Fruit fly (Drosophila melanogaster) whole organism, embryonic: Measurements from ENCODE around the gene CG44869.

ENCODE experiments used
- Adf1 ChIP-seq: fragments of 200-800 bp; sonication (Bioruptor generic); IDR thresholded peaks from 2 replicates; pipeline ENCODE4 v1.3.6; 2022; ENCODE audit warnings: missing biosample characterization, missing genetic modification characterization
- CG11456 ChIP-seq: fragments of 200-800 bp; sonication (Bioruptor generic); IDR thresholded peaks from 3 replicates; pipeline ENCODE4 v1.3.6; 2022; ENCODE audit warnings: missing biosample characterization, missing genetic modification characterization
- CG11504 ChIP-seq: fragments of 200-800 bp; sonication (Bioruptor generic); optimal IDR thresholded peaks from 3 replicates; lab custom pipeline; 2019; ENCODE audit warnings: missing biosample characterization, mild to moderate bottlenecking, missing genetic modification characterization, moderate library complexity
- CG14860 ChIP-seq: fragments of 200-800 bp; sonication (Bioruptor generic); IDR thresholded peaks from 3 replicates; pipeline ENCODE4 v1.3.6; 2022; ENCODE audit warnings: missing biosample characterization, missing genetic modification characterization; ENCODE audit not compliant: partially characterized antibody
- CG31365 ChIP-seq: fragments of 200-800 bp; sonication (Bioruptor generic); optimal IDR thresholded peaks from 2 replicates; lab custom pipeline; 2018; ENCODE audit warnings: missing biosample characterization, mild to moderate bottlenecking, missing genetic modification characterization
- CG7928 ChIP-seq: fragments of 200-800 bp; sonication (Bioruptor generic); optimal IDR thresholded peaks from 2 replicates; lab custom pipeline; 2017; ENCODE audit warnings: missing biosample characterization, mild to moderate bottlenecking, missing genetic modification characterization
- CG8089 ChIP-seq: fragments of 200-800 bp; sonication (Bioruptor generic); optimal IDR thresholded peaks from 3 replicates; lab custom pipeline; 2016; ENCODE audit warnings: missing biosample characterization, missing genetic modification characterization
- CG8478 ChIP-seq: fragments of >200 bp; optimal IDR thresholded peaks from 2 replicates; lab custom pipeline; 2018
- CTCF ChIP-seq: fragments of 200-800 bp; sonication (Bioruptor generic); optimal IDR thresholded peaks from 2 replicates; lab custom pipeline; 2017; ENCODE audit warnings: missing biosample characterization, mild to moderate bottlenecking, missing genetic modification characterization, moderate library complexity
- Dfd ChIP-seq, 2 experiments: fragments of >200 bp; optimal IDR thresholded peaks; 2 replicates each; lab custom pipeline; 2017; ENCODE audit warnings: missing biosample characterization in 2 of 2, missing genetic modification characterization in 2 of 2
- ERR ChIP-seq: fragments of 200-800 bp; sonication (Bioruptor generic); optimal IDR thresholded peaks from 2 replicates; lab custom pipeline; 2016; ENCODE audit warnings: missing biosample characterization, missing genetic modification characterization
- GATAe ChIP-seq: fragments of 200-800 bp; sonication (Bioruptor generic); conservative IDR thresholded peaks from 2 replicates; pipeline ENCODE4 v1.3.6; 2022; ENCODE audit warnings: missing biosample characterization, missing genetic modification characterization
- Lim3 ChIP-seq: fragments of 200-800 bp; sonication (Bioruptor generic); IDR thresholded peaks from 2 replicates; pipeline ENCODE4 v1.3.6; 2022; ENCODE audit warnings: missing biosample characterization, missing genetic modification characterization
- Lpt ChIP-seq: fragments of >200 bp; optimal IDR thresholded peaks from 2 replicates; lab custom pipeline; 2018; ENCODE audit warnings: missing biosample characterization, missing genetic modification characterization
- Nf-YB ChIP-seq: fragments of 200-800 bp; sonication (Bioruptor generic); optimal IDR thresholded peaks from 3 replicates; lab custom pipeline; 2019; ENCODE audit warnings: missing biosample characterization, mild to moderate bottlenecking, missing genetic modification characterization, moderate library complexity
- Xrp1 ChIP-seq: fragments of 200-800 bp; sonication (Bioruptor generic); IDR thresholded peaks from 2 replicates; pipeline ENCODE4 v1.3.6; 2022; ENCODE audit warnings: missing biosample characterization, missing genetic modification characterization
- abd-A ChIP-seq: fragments of 200-800 bp; sonication (Bioruptor generic); optimal IDR thresholded peaks from 3 replicates; lab custom pipeline; 2019; ENCODE audit warnings: missing biosample characterization, mild to moderate bottlenecking, missing genetic modification characterization, moderate library complexity
- bcd ChIP-seq: fragments of 200-800 bp; sonication (Bioruptor generic); optimal IDR thresholded peaks from 2 replicates; lab custom pipeline; 2017; ENCODE audit warnings: missing biosample characterization, mild to moderate bottlenecking, missing genetic modification characterization
- chinmo ChIP-seq: fragments of 200-800 bp; sonication (Bioruptor generic); IDR thresholded peaks from 4 replicates; pipeline ENCODE4 v1.3.6; 2022; ENCODE audit warnings: missing biosample characterization, missing genetic modification characterization; ENCODE audit not compliant: partially characterized antibody
- da ChIP-seq: fragments of 200-800 bp; sonication (Bioruptor generic); optimal IDR thresholded peaks from 2 replicates; lab custom pipeline; 2016; ENCODE audit warnings: missing biosample characterization, missing genetic modification characterization
- ewg ChIP-seq: fragments of 200-800 bp; sonication (Bioruptor generic); optimal IDR thresholded peaks from 3 replicates; lab custom pipeline; 2017; ENCODE audit warnings: mild to moderate bottlenecking, missing biosample characterization, missing genetic modification reagents, missing genetic modification characterization
- gce ChIP-seq: fragments of 200-800 bp; sonication (Bioruptor generic); IDR thresholded peaks from 3 replicates; pipeline ENCODE4 v1.3.6; 2022; ENCODE audit warnings: missing biosample characterization, missing genetic modification characterization
- grau ChIP-seq: fragments of 200-800 bp; optimal IDR thresholded peaks from 3 replicates; lab custom pipeline; 2019; ENCODE audit warnings: missing biosample characterization, mild to moderate bottlenecking, missing genetic modification characterization, moderate library complexity
- jumu ChIP-seq: fragments of 200-800 bp; sonication (Bioruptor generic); optimal IDR thresholded peaks from 3 replicates; lab custom pipeline; 2016; ENCODE audit warnings: missing biosample characterization, missing genetic modification characterization
- kah ChIP-seq: fragments of 200-800 bp; sonication (Bioruptor generic); optimal IDR thresholded peaks from 2 replicates; lab custom pipeline; 2018; ENCODE audit warnings: missing biosample characterization, mild to moderate bottlenecking, missing genetic modification characterization
- nau ChIP-seq: fragments of 200-800 bp; sonication (Bioruptor generic); optimal IDR thresholded peaks from 3 replicates; lab custom pipeline; 2017; ENCODE audit warnings: missing biosample characterization, mild to moderate bottlenecking, missing genetic modification characterization, missing genetic modification reagents
- oc ChIP-seq: fragments of 200-800 bp; sonication (Bioruptor generic); optimal IDR thresholded peaks from 2 replicates; lab custom pipeline; 2018; ENCODE audit warnings: missing biosample characterization, mild to moderate bottlenecking, missing genetic modification characterization, moderate library complexity
- pros ChIP-seq: fragments of 200-800 bp; sonication (Bioruptor generic); optimal IDR thresholded peaks from 3 replicates; lab custom pipeline; 2019; ENCODE audit warnings: missing biosample characterization, mild to moderate bottlenecking, missing genetic modification characterization, moderate library complexity
- scrt ChIP-seq: fragments of 200-800 bp; sonication (Bioruptor generic); optimal IDR thresholded peaks from 2 replicates; lab custom pipeline; 2018; ENCODE audit warnings: missing biosample characterization, mild to moderate bottlenecking, missing genetic modification characterization, moderate library complexity
- sd ChIP-seq: fragments of 200-800 bp; sonication (Bioruptor generic); optimal IDR thresholded peaks from 3 replicates; lab custom pipeline; 2018; ENCODE audit warnings: missing biosample characterization, mild to moderate bottlenecking, missing genetic modification characterization, moderate library complexity
- sens ChIP-seq: fragments of 200-800 bp; sonication (Bioruptor generic); peaks from one replicate; lab custom pipeline; 2016; ENCODE audit warnings: missing biosample characterization, missing genetic modification characterization
- seq ChIP-seq: fragments of 200-800 bp; sonication (Bioruptor generic); IDR thresholded peaks from 2 replicates; pipeline ENCODE4 v1.3.6; 2022; ENCODE audit warnings: missing biosample characterization, missing genetic modification characterization
- sim ChIP-seq: fragments of 200-800 bp; sonication (Bioruptor generic); IDR thresholded peaks from 2 replicates; pipeline ENCODE4 v1.3.6; 2022; ENCODE audit warnings: missing biosample characterization, missing genetic modification characterization
- slp2 ChIP-seq: fragments of 200-800 bp; sonication (Bioruptor generic); optimal IDR thresholded peaks from 2 replicates; lab custom pipeline; 2016; ENCODE audit warnings: missing biosample characterization, missing genetic modification characterization
- tap ChIP-seq: fragments of 200-800 bp; optimal IDR thresholded peaks from 3 replicates; lab custom pipeline; 2019; ENCODE audit warnings: missing biosample characterization, mild to moderate bottlenecking, missing genetic modification characterization, moderate library complexity
- trem ChIP-seq: fragments of 200-800 bp; optimal IDR thresholded peaks from 3 replicates; lab custom pipeline; 2019; ENCODE audit warnings: missing biosample characterization, mild to moderate bottlenecking, missing genetic modification characterization, moderate library complexity
- vnd ChIP-seq: fragments of 200-800 bp; sonication (Bioruptor generic); IDR thresholded peaks from 3 replicates; pipeline ENCODE4 v1.3.6; 2022; ENCODE audit warnings: missing biosample characterization, missing genetic modification characterization; ENCODE audit not compliant: partially characterized antibody
- wor ChIP-seq: fragments of 200-800 bp; sonication (Bioruptor generic); IDR thresholded peaks from 2 replicates; pipeline ENCODE4 v1.3.6; 2022; ENCODE audit warnings: missing biosample characterization, missing genetic modification characterization
- zfh1 ChIP-seq: fragments of 200-800 bp; sonication (Bioruptor generic); IDR thresholded peaks from 3 replicates; pipeline ENCODE4 v1.3.6; 2022; ENCODE audit warnings: missing biosample characterization, missing genetic modification characterization
- zfh2 ChIP-seq: fragments of 200-800 bp; sonication (Bioruptor generic); optimal IDR thresholded peaks from 2 replicates; lab custom pipeline; 2016; ENCODE audit warnings: missing biosample characterization, missing genetic modification characterization

Gene CG44869

dm6 chr2L:15435655-15436265 is 17.6 kb upstream of the CG44869 start (continued):
- peak; percentile 78 for TF ChIP-seq ewg (GFP tag; lab: Kevin White, UChicago)
- peak; percentile 11 for TF ChIP-seq oc
- 0 out of 3 replicates have a peak, but pooled peaks have one; percentile 17 for TF ChIP-seq CG14860 (GFP tag; lab: Robert Waterston, UW)
- peak; percentile 87 for TF ChIP-seq wor (GFP tag; lab: Robert Waterston, UW)
- TF ChIP-seq gce: no peak
- TF ChIP-seq grau (tag; lab: Kevin White, UChicago): no peak
- no peak for TF ChIP-seq ERR (GFP tag; lab: Kevin White, UChicago)
- peak; percentile 90 for TF ChIP-seq pros (GFP tag; lab: Kevin White, UChicago)
- no peak for TF ChIP-seq nau (GFP tag; lab: Kevin White, UChicago)
- peak; percentile 15; the same call in 1 of the 2 replicates for TF ChIP-seq Adf1 (GFP tag; lab: Robert Waterston, UW)
- TF ChIP-seq kah (GFP tag; lab: Kevin White, UChicago): no peak
- TF ChIP-seq chinmo (GFP tag; lab: Robert Waterston, UW): 0 out of 4 replicates have a peak, but pooled peaks have one; percentile 48
- TF ChIP-seq scrt (GFP tag; lab: Kevin White, UChicago): peak; percentile 86
- no peak for TF ChIP-seq CG8089 (GFP tag; lab: Kevin White, UChicago)
- TF ChIP-seq CG7928: no peak
- TF ChIP-seq vnd (GFP tag; lab: Robert Waterston, UW): no peak
- no peak for TF ChIP-seq bcd (GFP tag; lab: Kevin White, UChicago)
- no peak for TF ChIP-seq sim (GFP tag; lab: Robert Waterston, UW)
- peak; percentile 83 for TF ChIP-seq seq (GFP tag; lab: Robert Waterston, UW)
- no peak for TF ChIP-seq trem
- TF ChIP-seq zfh2 (GFP tag; lab: Kevin White, UChicago): no peak
- TF ChIP-seq da: peak; percentile 7
- TF ChIP-seq Nf-YB: peak; percentile 35
- TF ChIP-seq abd-A (tag; lab: Kevin White, UChicago): peak; percentile 12
- TF ChIP-seq zfh1 (GFP tag; lab: Robert Waterston, UW): no peak

- TF ChIP-seq sd (tag; lab: Kevin White, UChicago) (no peak), sens (GFP tag; lab: Kevin White, UChicago) (peak; percentile 6), slp2 (no peak), CTCF (GFP tag; lab: Kevin White, UChicago) (peak; percentile 71), ewg (GFP tag; lab: Kevin White, UChicago) (peak; percentile 73), CG11504 (tag; lab: Kevin White, UChicago) (peak; percentile 30)
- TF ChIP-seq, all 482 proteins: peak for 4
These were observed 16.7 kb upstream of the CG44869 start for dm6 chr2L:15434910-15435309.

- TF ChIP-seq CG31365 (tag; lab: Kevin White, UChicago): no peak
- no peak for TF ChIP-seq GATAe (GFP tag; lab: Robert Waterston, UW)
- no peak for TF ChIP-seq tap (tag; lab: Kevin White, UChicago)
- no peak for TF ChIP-seq Xrp1
- no peak for TF ChIP-seq jumu (GFP tag; lab: Kevin White, UChicago)
- TF ChIP-seq Lpt: no peak
- no peak for TF ChIP-seq gce
- no peak for TF ChIP-seq CG11456 (GFP tag; lab: Robert Waterston, UW)
- TF ChIP-seq CG8478 (lab: Kevin White, UChicago): no peak
- TF ChIP-seq Lim3 (GFP tag; lab: Robert Waterston, UW): no peak
- no peak for TF ChIP-seq Dfd (GFP tag; optimal IDR thresholded peaks at IDR 0.05; lab: Kevin White, UChicago)
These were observed 14.8 kb upstream of the CG44869 start, which contains the start of gene CG4161 for dm6 chr2L:15433009-15433408. Gene CG4161 (plus strand): TSS chr2L:15433309.
